Worm (Caenorhabditis elegans) whole organism, midembryonic: Measurements from ENCODE around the gene his-3.

ENCODE experiments used
- T22C8.4 ChIP-seq: fragments of 200-800 bp; sonication (Bioruptor generic); IDR thresholded peaks from 2 replicates; pipeline ENCODE4 v1.3.6; 2022; ENCODE audit warnings: missing genetic modification characterization, missing compliant biosample characterization
- cog-1 ChIP-seq: sonication (generic microtip); optimal IDR thresholded peaks from 2 replicates; lab custom pipeline; 2016; ENCODE audit warnings: missing genetic modification characterization, missing compliant biosample characterization
- flt-1 ChIP-seq: fragments of 200-800 bp; sonication (Bioruptor generic); IDR thresholded peaks from 2 replicates; pipeline ENCODE4 v1.3.6; 2022; ENCODE audit warnings: missing genetic modification characterization, missing compliant biosample characterization
- klf-2 ChIP-seq: fragments of 200-800 bp; sonication (Bioruptor generic); conservative IDR thresholded peaks from 2 replicates; pipeline ENCODE4 v1.3.6; 2022; ENCODE audit warnings: missing genetic modification reagents, missing genetic modification characterization, missing compliant biosample characterization
- med-1 ChIP-seq: sonication (generic microtip); optimal IDR thresholded peaks from 2 replicates; lab custom pipeline; 2017; ENCODE audit warnings: missing genetic modification characterization, mild to moderate bottlenecking, missing compliant biosample characterization, antibody characterized with exemption, missing genetic modification reagents; ENCODE audit not compliant: insufficient read depth
- ref-1 ChIP-seq: fragments of 200-800 bp; sonication (Bioruptor generic); conservative IDR thresholded peaks from 2 replicates; pipeline ENCODE4 v1.3.6; 2022; ENCODE audit warnings: missing genetic modification reagents, missing genetic modification characterization, missing compliant biosample characterization
- tab-1 ChIP-seq: fragments of 200-800 bp; sonication (Bioruptor generic); IDR thresholded peaks from 2 replicates; pipeline ENCODE4 v1.3.6; 2022; ENCODE audit warnings: missing genetic modification characterization, missing compliant biosample characterization
- ztf-23 ChIP-seq: fragments of 200-800 bp; sonication (Bioruptor generic); IDR thresholded peaks from 2 replicates; pipeline ENCODE4 v1.3.6; 2022; ENCODE audit warnings: missing genetic modification reagents, missing genetic modification characterization, missing compliant biosample characterization
- ztf-29 ChIP-seq: fragments of 200-800 bp; sonication (Bioruptor generic); IDR thresholded peaks from 2 replicates; pipeline ENCODE4 v1.3.6; 2022; ENCODE audit warnings: missing genetic modification reagents, missing genetic modification characterization, missing compliant biosample characterization

Gene his-3

DNA sequence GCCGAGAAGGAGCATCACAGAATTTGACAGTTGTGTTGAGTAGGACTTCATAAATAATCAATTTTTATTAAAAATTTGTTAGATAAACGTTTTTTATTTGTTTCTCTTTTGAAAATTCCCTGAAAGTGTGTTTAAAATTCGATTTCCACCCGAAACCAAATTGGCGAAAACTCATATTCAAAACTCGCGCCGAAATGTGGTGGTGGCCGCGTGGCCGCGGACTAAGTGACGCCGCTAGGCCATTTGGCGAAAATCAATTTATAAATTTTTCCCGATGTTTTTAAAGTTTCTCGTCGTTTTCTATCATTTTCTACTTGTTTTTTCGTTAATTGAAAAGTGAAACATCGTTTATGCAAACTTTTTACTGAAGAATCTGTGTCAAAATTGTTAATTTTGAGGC lies 18.0 kb upstream of the his-3 start:
- TF ChIP-seq ztf-23 (GFP tag; lab: Robert Waterston, UW) (0 out of 2 replicates have a peak, but pooled peaks have one; percentile 40), ztf-29 (GFP tag; lab: Robert Waterston, UW) (no peak), flt-1 (peak; percentile 61), tab-1 (no peak), T22C8.4 (GFP tag; lab: Robert Waterston, UW) (no peak; the same call in 1 of the 2 replicates), cog-1 (tag; lab: Kevin White, UChicago) (peak; percentile 30), ref-1 (GFP tag; lab: Robert Waterston, UW) (no peak), med-1 (GFP tag; lab: Kevin White, UChicago) (no peak), klf-2 (GFP tag; lab: Robert Waterston, UW) (no peak)

DNA sequence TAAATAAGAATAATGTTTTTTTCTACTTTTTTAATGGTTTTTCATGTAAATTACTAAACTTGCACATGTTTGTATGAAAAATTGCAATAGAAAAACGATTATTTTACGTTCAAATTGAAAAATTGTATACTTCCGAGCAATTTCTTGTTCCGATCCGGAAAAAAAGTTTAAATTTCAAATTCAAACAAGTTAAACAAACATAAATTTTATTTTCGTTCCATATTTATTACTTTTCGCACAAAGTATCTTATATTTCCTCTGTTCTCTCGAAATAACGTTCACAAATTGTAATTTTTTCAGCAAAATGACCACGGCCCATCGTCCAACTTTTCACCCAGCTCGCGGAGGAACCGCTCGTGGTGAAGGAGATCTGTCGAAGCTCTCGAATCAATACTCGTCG lies 17.6 kb upstream of the his-3 start, which contains the start of gene cwc-15:
Gene cwc-15 (plus strand): TSS at position 301 of the 400 bp plus-strand sequence.
- no peak for TF ChIP-seq cog-1 (tag; lab: Kevin White, UChicago)

DNA sequence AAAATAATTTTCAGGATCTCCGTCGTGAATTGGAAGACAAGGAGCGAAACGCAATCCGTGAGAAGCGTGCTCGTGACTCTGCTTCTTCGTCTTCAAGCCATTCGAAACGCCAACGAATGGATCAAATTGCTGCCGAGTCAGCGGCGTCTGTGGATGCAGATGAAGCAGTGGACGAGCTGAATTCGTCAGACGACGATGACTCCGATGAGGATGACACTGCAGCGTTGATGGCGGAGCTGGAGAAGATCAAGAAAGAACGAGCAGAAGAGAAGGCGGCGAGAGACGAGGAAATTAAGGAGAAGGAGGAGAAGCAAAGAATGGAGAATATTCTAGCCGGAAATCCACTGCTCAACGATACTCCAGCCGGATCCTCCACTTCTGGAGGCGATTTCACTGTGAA lies 17.0 kb upstream of the his-3 start:
- no peak for TF ChIP-seq med-1 (GFP tag; lab: Kevin White, UChicago)

DNA sequence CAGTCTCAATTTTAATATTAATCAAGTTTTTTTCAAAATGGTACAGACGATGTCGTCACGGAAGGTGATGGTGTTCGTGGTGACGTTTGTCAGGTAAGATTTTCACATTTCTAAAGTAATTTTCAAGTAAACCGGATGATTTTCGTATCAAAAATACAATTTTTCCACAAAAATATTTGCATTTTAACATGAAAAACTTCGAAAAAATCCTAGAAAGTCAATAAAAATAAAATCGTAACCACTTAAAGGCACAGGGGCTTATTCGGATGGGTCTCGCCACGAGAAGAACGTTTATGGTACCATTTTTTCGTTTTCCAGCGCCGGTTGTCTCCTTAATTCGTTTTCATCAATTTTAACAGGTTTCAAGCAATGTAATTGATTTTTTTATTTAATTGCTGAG lies 16.3 kb upstream of the his-3 start, which contains the start of gene T10C6.6:
Gene T10C6.6 (plus strand): TSS at position 27 of the 400 bp plus-strand sequence.
- TF ChIP-seq T22C8.4 (GFP tag; lab: Robert Waterston, UW) (no peak), ztf-29 (GFP tag; lab: Robert Waterston, UW) (no peak), cog-1 (tag; lab: Kevin White, UChicago) (no peak), ztf-23 (GFP tag; lab: Robert Waterston, UW) (no peak), med-1 (GFP tag; lab: Kevin White, UChicago) (no peak), flt-1 (no peak), ref-1 (GFP tag; lab: Robert Waterston, UW) (no peak), klf-2 (GFP tag; lab: Robert Waterston, UW) (no peak), tab-1 (no peak)

DNA sequence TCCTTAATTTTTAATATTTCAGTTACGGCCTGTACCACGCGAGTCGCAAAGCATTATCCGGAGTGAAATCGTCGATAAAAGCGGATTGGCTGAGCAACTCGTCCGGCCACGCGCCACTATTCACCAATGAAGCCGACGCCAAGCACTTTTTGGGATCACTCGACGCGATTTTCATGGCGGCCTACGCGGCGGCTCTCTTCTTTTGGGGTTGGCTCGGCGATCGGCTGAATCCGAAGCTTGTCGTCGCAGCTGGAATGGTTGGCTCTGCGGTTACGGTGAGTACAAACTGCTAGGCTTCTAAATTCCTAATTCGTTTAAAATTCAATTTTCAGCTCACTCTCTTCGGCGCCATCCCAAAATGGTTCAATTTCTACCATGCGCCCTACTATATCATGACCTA lies 15.7 kb upstream of the his-3 start:
- TF ChIP-seq tab-1, result 0 out of 2 replicates have a peak, but pooled peaks have one; percentile 39
- TF ChIP-seq flt-1, result no peak

DNA sequence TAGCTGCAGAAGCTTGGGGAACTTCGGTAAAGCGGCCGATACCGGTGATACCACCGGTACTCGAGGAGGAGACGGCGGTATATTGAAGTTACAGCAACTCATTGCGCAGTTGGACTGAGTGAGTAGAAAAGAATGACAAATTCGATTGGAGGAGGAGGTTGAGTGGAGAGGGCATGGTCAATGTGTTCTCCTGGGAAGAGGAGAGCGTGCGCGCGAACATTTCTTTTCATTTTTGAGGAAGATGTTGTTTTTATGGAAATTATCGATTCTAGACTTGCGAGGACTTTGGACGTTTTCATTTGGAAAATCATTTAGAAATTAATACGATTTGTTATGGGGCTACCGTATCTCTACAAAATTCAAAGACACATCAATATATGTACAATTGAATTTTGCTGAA lies 11.4 kb upstream of the his-3 start:
- TF ChIP-seq cog-1 (tag; lab: Kevin White, UChicago), result no peak
- no peak for TF ChIP-seq tab-1
- no peak for TF ChIP-seq ref-1 (GFP tag; lab: Robert Waterston, UW)
- no peak for TF ChIP-seq klf-2 (GFP tag; lab: Robert Waterston, UW)
- no peak for TF ChIP-seq med-1 (GFP tag; lab: Kevin White, UChicago)
- TF ChIP-seq ztf-23 (GFP tag; lab: Robert Waterston, UW), result no peak
- no peak for TF ChIP-seq ztf-29 (GFP tag; lab: Robert Waterston, UW)
- TF ChIP-seq T22C8.4 (GFP tag; lab: Robert Waterston, UW), result no peak
- TF ChIP-seq flt-1, result no peak

DNA sequence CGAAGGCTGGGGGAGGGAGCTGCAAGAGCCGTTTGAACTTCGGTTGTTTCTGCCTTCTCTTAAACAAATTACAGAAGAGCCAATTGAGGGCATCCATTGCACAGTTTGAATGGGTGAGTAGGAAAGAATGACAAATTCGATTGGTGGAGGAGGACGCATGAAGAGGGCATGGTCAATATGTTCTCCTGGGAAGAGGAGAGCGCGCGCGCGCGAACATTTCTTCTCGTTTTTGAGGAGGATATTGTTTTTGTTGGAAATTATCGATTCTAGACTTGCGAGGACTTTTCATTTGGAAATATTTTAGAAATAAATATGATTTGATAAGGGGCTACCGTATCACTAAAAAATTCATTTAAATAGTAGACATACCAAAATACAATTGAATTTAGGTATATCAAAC lies 9.0 kb upstream of the his-3 start, which contains the start of gene T10C6.7:
Gene T10C6.7 (minus strand): TSS at position 143 of the 400 bp plus-strand sequence.
- TF ChIP-seq med-1 (GFP tag; lab: Kevin White, UChicago) (no peak), ztf-29 (GFP tag; lab: Robert Waterston, UW) (no peak), klf-2 (GFP tag; lab: Robert Waterston, UW) (no peak), ref-1 (GFP tag; lab: Robert Waterston, UW) (no peak), tab-1 (no peak), cog-1 (tag; lab: Kevin White, UChicago) (no peak), ztf-23 (GFP tag; lab: Robert Waterston, UW) (no peak), T22C8.4 (GFP tag; lab: Robert Waterston, UW) (no peak), flt-1 (no peak)

DNA sequence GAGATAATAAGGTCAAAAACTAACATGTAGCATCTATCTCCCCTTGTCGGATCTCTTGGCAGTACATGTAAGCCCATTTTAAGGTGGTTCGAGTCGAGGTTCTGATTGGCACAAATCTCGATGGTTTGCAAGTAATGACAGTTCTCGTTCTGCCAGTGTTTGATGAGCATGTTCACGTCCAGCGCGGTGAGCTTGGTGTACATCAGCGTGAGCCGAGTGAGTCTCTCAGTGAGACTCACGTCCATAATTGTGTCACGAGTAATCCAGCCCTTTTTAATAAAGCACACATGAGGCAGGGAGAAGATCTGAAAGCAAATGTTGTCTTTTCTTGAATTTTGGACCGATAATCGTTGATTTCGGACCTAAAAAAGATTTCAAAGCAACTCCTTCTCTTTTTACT lies 7.8 kb upstream of the his-3 start, which contains the start of gene T10C6.16:
Gene T10C6.16 (minus strand): TSS at position 245 of the 400 bp plus-strand sequence.
- TF ChIP-seq ref-1 (GFP tag; lab: Robert Waterston, UW) (no peak), tab-1 (no peak), cog-1 (tag; lab: Kevin White, UChicago) (no peak), med-1 (GFP tag; lab: Kevin White, UChicago) (no peak), ztf-23 (GFP tag; lab: Robert Waterston, UW) (no peak), flt-1 (no peak), ztf-29 (GFP tag; lab: Robert Waterston, UW) (no peak), T22C8.4 (GFP tag; lab: Robert Waterston, UW) (no peak), klf-2 (GFP tag; lab: Robert Waterston, UW) (no peak)

DNA sequence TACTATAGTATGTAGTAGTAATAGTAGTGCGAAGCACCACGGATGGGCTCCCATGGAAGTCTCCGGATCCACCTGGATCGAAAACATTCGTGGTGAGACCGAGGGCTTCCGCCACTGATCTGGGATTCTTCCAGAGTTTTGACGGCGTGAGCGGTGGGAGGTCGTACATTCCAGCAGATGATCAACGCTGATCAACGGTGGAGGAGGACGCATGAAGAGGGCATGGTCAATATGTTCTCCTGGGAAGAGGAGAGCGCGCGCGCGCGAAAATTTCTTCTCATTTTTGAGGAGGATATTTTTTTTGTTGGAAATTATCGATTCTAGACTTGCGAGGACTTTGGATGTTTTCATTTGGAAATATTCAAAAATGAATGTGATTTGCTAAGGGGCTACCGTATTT lies 7.1 kb upstream of the his-3 start:
- TF ChIP-seq tab-1 (no peak), cog-1 (tag; lab: Kevin White, UChicago) (no peak), klf-2 (GFP tag; lab: Robert Waterston, UW) (no peak), ztf-23 (GFP tag; lab: Robert Waterston, UW) (no peak), med-1 (GFP tag; lab: Kevin White, UChicago) (no peak), T22C8.4 (GFP tag; lab: Robert Waterston, UW) (no peak)

DNA sequence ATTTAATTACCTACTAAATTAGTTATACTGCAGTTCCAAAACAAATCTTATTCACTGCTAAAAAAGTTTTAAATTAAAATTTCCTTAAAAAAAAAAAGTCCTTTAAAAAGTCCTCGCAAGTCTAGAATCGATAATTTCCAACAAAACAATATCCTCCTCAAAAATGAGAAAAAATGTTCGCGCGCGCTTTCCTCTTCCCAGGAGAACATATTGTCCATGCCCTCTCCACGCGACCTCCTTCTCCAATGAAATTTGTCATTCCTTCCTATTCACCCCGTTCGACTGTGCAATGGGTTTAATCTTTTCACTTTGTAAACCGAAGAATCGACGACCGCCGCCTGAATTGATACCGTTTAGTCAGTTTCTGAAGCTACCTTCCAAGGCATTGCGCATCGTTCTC lies 4.4 kb upstream of the his-3 start, which contains the start of gene T10C6.10:
Gene T10C6.10 (plus strand): TSS at position 248 of the 400 bp plus-strand sequence.
- no peak for TF ChIP-seq ztf-29 (GFP tag; lab: Robert Waterston, UW)

DNA sequence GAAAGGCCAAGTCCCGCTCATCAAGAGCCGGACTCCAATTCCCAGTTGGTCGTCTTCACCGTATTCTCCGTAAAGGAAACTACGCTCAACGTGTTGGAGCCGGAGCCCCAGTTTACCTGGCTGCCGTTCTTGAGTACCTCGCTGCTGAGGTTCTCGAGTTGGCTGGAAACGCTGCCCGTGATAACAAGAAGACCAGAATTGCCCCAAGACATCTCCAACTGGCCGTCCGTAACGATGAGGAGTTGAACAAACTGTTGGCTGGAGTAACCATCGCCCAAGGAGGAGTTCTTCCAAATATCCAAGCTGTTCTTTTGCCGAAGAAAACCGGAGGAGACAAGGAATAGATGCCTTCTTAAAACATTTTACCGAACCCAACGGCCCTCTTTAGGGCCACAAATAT lies 240 bp downstream of the his-3 start:
- peak; percentile 25 for TF ChIP-seq flt-1
